Fruit fly (Drosophila melanogaster) whole organism, embryonic: ENCODE results near the gene dachs.

Experiments used
- Atf-2 ChIP-seq: fragments of 200-800 bp; sonication (Bioruptor generic); optimal IDR thresholded peaks from 2 replicates; lab custom pipeline; 2016; ENCODE audit warnings: missing biosample characterization, missing genetic modification characterization
- Bgb ChIP-seq: fragments of 200-800 bp; sonication (Bioruptor generic); IDR thresholded peaks from 2 replicates; pipeline ENCODE4 v1.3.6; 2022; ENCODE audit warnings: missing biosample characterization, missing genetic modification characterization; ENCODE audit not compliant: partially characterized antibody
- CG10274 ChIP-seq: fragments of 200-800 bp; sonication (Bioruptor generic); optimal IDR thresholded peaks from 3 replicates; lab custom pipeline; 2017; ENCODE audit warnings: missing biosample characterization, mild to moderate bottlenecking, missing genetic modification characterization
- CG13296 ChIP-seq: fragments of 200-800 bp; sonication (Bioruptor generic); optimal IDR thresholded peaks from 3 replicates; lab custom pipeline; 2018; ENCODE audit warnings: missing biosample characterization, mild to moderate bottlenecking, missing genetic modification characterization
- CG14965 ChIP-seq: fragments of 200-800 bp; sonication (Bioruptor generic); optimal IDR thresholded peaks from 2 replicates; lab custom pipeline; 2016; ENCODE audit warnings: missing biosample characterization, missing genetic modification characterization, borderline replicate concordance
- CG1602 ChIP-seq: fragments of 200-800 bp; sonication (Bioruptor generic); optimal IDR thresholded peaks from 3 replicates; lab custom pipeline; 2016; ENCODE audit warnings: missing biosample characterization, missing genetic modification characterization
- CG16813 ChIP-seq: fragments of 200-800 bp; sonication (Bioruptor generic); IDR thresholded peaks from 3 replicates; pipeline ENCODE4 v1.3.6; 2022; ENCODE audit warnings: missing biosample characterization, missing genetic modification characterization; ENCODE audit not compliant: partially characterized antibody
- CG31441 ChIP-seq: fragments of 200-800 bp; sonication (Bioruptor generic); IDR thresholded peaks from 2 replicates; pipeline ENCODE4 v1.3.6; 2022; ENCODE audit warnings: missing biosample characterization, missing genetic modification characterization
- CG32772 ChIP-seq: fragments of 200-800 bp; sonication (Bioruptor generic); IDR thresholded peaks from 2 replicates; pipeline ENCODE4 v1.3.6; 2022; ENCODE audit warnings: missing biosample characterization, missing genetic modification characterization
- CG4617 ChIP-seq: fragments of 200-800 bp; sonication (Bioruptor generic); optimal IDR thresholded peaks from 3 replicates; lab custom pipeline; 2016; ENCODE audit warnings: missing biosample characterization, missing genetic modification characterization, borderline replicate concordance
- CG4820 ChIP-seq: fragments of 200-800 bp; sonication (Bioruptor generic); optimal IDR thresholded peaks from 3 replicates; lab custom pipeline; 2016; ENCODE audit warnings: missing biosample characterization, missing genetic modification characterization
- CG4854 ChIP-seq: fragments of 200-800 bp; sonication (Bioruptor generic); optimal IDR thresholded peaks from 2 replicates; lab custom pipeline; 2016; ENCODE audit warnings: missing biosample characterization, missing genetic modification characterization, inconsistent platforms
- CG6272 ChIP-seq: fragments of 200-800 bp; sonication (Bioruptor generic); IDR thresholded peaks from 2 replicates; pipeline ENCODE4 v1.3.6; 2022; ENCODE audit warnings: missing biosample characterization, missing genetic modification characterization
- CG6683 ChIP-seq: fragments of 200-800 bp; sonication (Bioruptor generic); optimal IDR thresholded peaks from 2 replicates; lab custom pipeline; 2017; ENCODE audit warnings: missing biosample characterization, mild to moderate bottlenecking, missing genetic modification characterization, missing genetic modification reagents
- CG7839 ChIP-seq: fragments of 200-800 bp; sonication (Bioruptor generic); optimal IDR thresholded peaks from 3 replicates; lab custom pipeline; 2018; ENCODE audit warnings: missing biosample characterization, mild to moderate bottlenecking, missing genetic modification characterization, moderate library complexity
- CG7963 ChIP-seq: fragments of 200-800 bp; sonication (Bioruptor generic); IDR thresholded peaks from 3 replicates; pipeline ENCODE4 v1.3.6; 2022; ENCODE audit warnings: missing biosample characterization, missing genetic modification characterization; ENCODE audit not compliant: partially characterized antibody
- D ChIP-seq, 2 experiments: fragments of 200-800 bp in 1 of 2; fragments of >200 bp in 1 of 2; sonication (Bioruptor generic) in 1 of 2; optimal IDR thresholded peaks; 2 replicates in 1 of 2; 3 replicates in 1 of 2; lab custom pipeline; 2017; ENCODE audit warnings: mild to moderate bottlenecking in 1 of 2, missing biosample characterization in 1 of 2, missing genetic modification characterization in 1 of 2, missing genetic modification reagents in 1 of 2
- Fer3 ChIP-seq: fragments of 200-800 bp; sonication (Bioruptor generic); optimal IDR thresholded peaks from 2 replicates; lab custom pipeline; 2018; ENCODE audit warnings: missing biosample characterization, mild to moderate bottlenecking, missing genetic modification characterization, moderate library complexity
- Gsc ChIP-seq: fragments of 200-800 bp; sonication (Bioruptor generic); IDR thresholded peaks from 2 replicates; pipeline ENCODE4 v1.3.6; 2022; ENCODE audit warnings: missing biosample characterization, missing genetic modification characterization
- Hey ChIP-seq: fragments of 200-800 bp; sonication (Bioruptor generic); optimal IDR thresholded peaks from 3 replicates; lab custom pipeline; 2018; ENCODE audit warnings: missing biosample characterization, mild to moderate bottlenecking, missing genetic modification characterization
- Lpt ChIP-seq: fragments of >200 bp; optimal IDR thresholded peaks from 2 replicates; lab custom pipeline; 2018; ENCODE audit warnings: missing biosample characterization, missing genetic modification characterization
- Meics ChIP-seq: fragments of 200-800 bp; sonication (Bioruptor generic); optimal IDR thresholded peaks from 2 replicates; lab custom pipeline; 2017; ENCODE audit warnings: missing biosample characterization, mild to moderate bottlenecking, missing genetic modification characterization
- Oli ChIP-seq: fragments of 200-800 bp; sonication (Bioruptor generic); optimal IDR thresholded peaks from 2 replicates; lab custom pipeline; 2018; ENCODE audit warnings: missing biosample characterization, mild to moderate bottlenecking, missing genetic modification characterization, moderate library complexity
- Pdp1 ChIP-seq, 2 experiments: fragments of 200-800 bp; sonication (Bioruptor generic); optimal IDR thresholded peaks; 3 replicates each; lab custom pipeline; 2016; ENCODE audit warnings: missing biosample characterization in 2 of 2, missing genetic modification characterization in 2 of 2, mild to moderate bottlenecking in 1 of 2, moderate library complexity in 1 of 2
- Ssrp ChIP-seq: fragments of 200-800 bp; sonication (Bioruptor generic); optimal IDR thresholded peaks from 2 replicates; lab custom pipeline; 2018; ENCODE audit warnings: missing biosample characterization, mild to moderate bottlenecking, missing genetic modification characterization, moderate library complexity
- Stat92E ChIP-seq, 3 experiments: fragments of >200 bp in 2 of 3; fragments of 200-800 bp in 1 of 3; sonication (Bioruptor generic) in 1 of 3; optimal IDR thresholded peaks; 2 replicates each; lab custom pipeline; 2017 to 2019; ENCODE audit warnings: missing biosample characterization in 3 of 3, missing genetic modification characterization in 3 of 3, mild to moderate bottlenecking in 1 of 3, moderate library complexity in 1 of 3
- Usf ChIP-seq: fragments of 200-800 bp; sonication (Bioruptor generic); optimal IDR thresholded peaks from 2 replicates; lab custom pipeline; 2017; ENCODE audit warnings: missing genotype, missing biosample characterization, missing genetic modification characterization
- ase ChIP-seq: fragments of 200-800 bp; sonication (Bioruptor generic); IDR thresholded peaks from 3 replicates; pipeline ENCODE4 v1.3.6; 2022; ENCODE audit warnings: missing biosample characterization, missing genetic modification characterization
- cas ChIP-seq: fragments of 200-800 bp; sonication (Bioruptor generic); IDR thresholded peaks from 2 replicates; pipeline ENCODE4 v1.3.6; 2022; ENCODE audit warnings: missing biosample characterization, missing genetic modification characterization
- ci ChIP-seq: fragments of 200-800 bp; sonication (Bioruptor generic); IDR thresholded peaks from 3 replicates; pipeline ENCODE4 v1.3.6; 2022; ENCODE audit warnings: missing biosample characterization, missing genetic modification characterization
- crc ChIP-seq: fragments of 200-800 bp; sonication (Bioruptor generic); optimal IDR thresholded peaks from 2 replicates; lab custom pipeline; 2016; ENCODE audit warnings: missing biosample characterization, missing genetic modification characterization
- cwo ChIP-seq: fragments of 200-800 bp; sonication (Bioruptor generic); optimal IDR thresholded peaks from 3 replicates; lab custom pipeline; 2017; ENCODE audit warnings: missing biosample characterization, missing genetic modification characterization, mild to moderate bottlenecking, moderate library complexity, missing genetic modification reagents
- dimm ChIP-seq: fragments of 200-800 bp; sonication (Bioruptor generic); IDR thresholded peaks from 2 replicates; pipeline ENCODE4 v1.3.6; 2022; ENCODE audit warnings: missing biosample characterization, missing genetic modification characterization
- dm ChIP-seq: fragments of 200-800 bp; sonication (Bioruptor generic); optimal IDR thresholded peaks from 3 replicates; lab custom pipeline; 2016; ENCODE audit warnings: missing biosample characterization, missing genetic modification characterization
- esg ChIP-seq: fragments of 200-800 bp; sonication (Bioruptor generic); conservative IDR thresholded peaks from 2 replicates; pipeline ENCODE4 v1.3.6; 2022; ENCODE audit warnings: missing biosample characterization, missing genetic modification characterization
- ewg ChIP-seq: fragments of 200-800 bp; sonication (Bioruptor generic); optimal IDR thresholded peaks from 3 replicates; lab custom pipeline; 2017; ENCODE audit warnings: mild to moderate bottlenecking, missing biosample characterization, missing genetic modification reagents, missing genetic modification characterization
- gsb ChIP-seq: fragments of 200-800 bp; sonication (Bioruptor generic); IDR thresholded peaks from 2 replicates; pipeline ENCODE4 v1.3.6; 2022; ENCODE audit warnings: missing biosample characterization, missing genetic modification characterization
- hb ChIP-seq: fragments of 200-800 bp; sonication (Bioruptor generic); IDR thresholded peaks from 3 replicates; pipeline ENCODE4 v1.3.6; 2022; ENCODE audit warnings: missing biosample characterization, missing genetic modification characterization; ENCODE audit not compliant: partially characterized antibody
- hkb ChIP-seq, 2 experiments: fragments of 200-800 bp in 1 of 2; fragments of >200 bp in 1 of 2; sonication (Bioruptor generic) in 1 of 2; IDR thresholded peaks in 1 of 2; optimal IDR thresholded peaks in 1 of 2; 2 replicates each; pipeline versions ENCODE4 v1.3.6 to Lab custom; 2017 to 2022; ENCODE audit warnings: missing biosample characterization in 1 of 2, missing genetic modification characterization in 1 of 2
- onecut ChIP-seq: fragments of 200-800 bp; sonication (Bioruptor generic); IDR thresholded peaks from 2 replicates; pipeline ENCODE4 v1.3.6; 2022; ENCODE audit warnings: missing biosample characterization, missing genetic modification characterization
- pzg ChIP-seq: fragments of 200-800 bp; sonication (Bioruptor generic); optimal IDR thresholded peaks from 3 replicates; lab custom pipeline; 2018; ENCODE audit warnings: missing biosample characterization, mild to moderate bottlenecking, missing genetic modification characterization, moderate library complexity
- scrt ChIP-seq: fragments of 200-800 bp; sonication (Bioruptor generic); optimal IDR thresholded peaks from 2 replicates; lab custom pipeline; 2018; ENCODE audit warnings: missing biosample characterization, mild to moderate bottlenecking, missing genetic modification characterization, moderate library complexity
- sd ChIP-seq: fragments of 200-800 bp; sonication (Bioruptor generic); optimal IDR thresholded peaks from 3 replicates; lab custom pipeline; 2018; ENCODE audit warnings: missing biosample characterization, mild to moderate bottlenecking, missing genetic modification characterization, moderate library complexity
- slp2 ChIP-seq: fragments of 200-800 bp; sonication (Bioruptor generic); optimal IDR thresholded peaks from 2 replicates; lab custom pipeline; 2016; ENCODE audit warnings: missing biosample characterization, missing genetic modification characterization
- sna ChIP-seq: fragments of 200-800 bp; sonication (Bioruptor generic); IDR thresholded peaks from 2 replicates; pipeline ENCODE4 v1.3.6; 2022; ENCODE audit warnings: missing biosample characterization, missing genetic modification characterization; ENCODE audit not compliant: partially characterized antibody
- ssp ChIP-seq: fragments of 200-800 bp; sonication (Bioruptor generic); IDR thresholded peaks from 2 replicates; pipeline ENCODE4 v1.3.6; 2022; ENCODE audit warnings: missing biosample characterization, missing genetic modification characterization
- toy ChIP-seq: fragments of 200-800 bp; sonication (Bioruptor generic); IDR thresholded peaks from 2 replicates; pipeline ENCODE4 v1.3.6; 2022; ENCODE audit warnings: missing biosample characterization, missing genetic modification characterization
- usp ChIP-seq: fragments of >200 bp; optimal IDR thresholded peaks from 2 replicates; lab custom pipeline; 2017; ENCODE audit warnings: missing biosample characterization, missing genetic modification characterization
- vvl ChIP-seq: fragments of 200-800 bp; sonication (Bioruptor generic); IDR thresholded peaks from 2 replicates; pipeline ENCODE4 v1.3.6; 2022; ENCODE audit warnings: missing biosample characterization, missing genetic modification characterization
- zf30C ChIP-seq: fragments of 200-800 bp; sonication (Bioruptor generic); optimal IDR thresholded peaks from 3 replicates; lab custom pipeline; 2018; ENCODE audit warnings: missing biosample characterization, mild to moderate bottlenecking, missing genetic modification characterization

Gene dachs

dm6 chr2L:8437176-8437575, 29.4 kb upstream of the dachs start, which contains the start of the genes D12 and Chrac-14 (continued):
- no peak for TF ChIP-seq Oli (tag; lab: Kevin White, UChicago)
- no peak for TF ChIP-seq Ssrp (tag; lab: Kevin White, UChicago)
- TF ChIP-seq CG7839 (tag; lab: Kevin White, UChicago) = no peak
- no peak for TF ChIP-seq gsb (GFP tag; lab: Robert Waterston, UW)
- TF ChIP-seq CG1602 (GFP tag; lab: Kevin White, UChicago) = no peak
- peak; percentile 60 for TF ChIP-seq pzg (GFP tag; lab: Kevin White, UChicago)
- no peak for TF ChIP-seq sd (tag; lab: Kevin White, UChicago)
- TF ChIP-seq crc (GFP tag; lab: Kevin White, UChicago) = no peak
- no peak for TF ChIP-seq Pdp1 (GFP tag; optimal IDR thresholded peaks at IDR 0.05; lab: Kevin White, UChicago)
- no peak for TF ChIP-seq CG4854 (GFP tag; lab: Kevin White, UChicago)
- TF ChIP-seq CG14965 (GFP tag; lab: Kevin White, UChicago) = no peak
- no peak for TF ChIP-seq ase (GFP tag; lab: Robert Waterston, UW)
- no peak for TF ChIP-seq CG4820 (GFP tag; lab: Kevin White, UChicago)
- TF ChIP-seq Hey (tag; lab: Kevin White, UChicago) = no peak
- peak; percentile 64; the same call in 1 of the 3 replicates for TF ChIP-seq ci (GFP tag; lab: Robert Waterston, UW)
- no peak for TF ChIP-seq toy (GFP tag; lab: Robert Waterston, UW)
- no peak for TF ChIP-seq CG31441 (GFP tag; lab: Robert Waterston, UW)
- no peak for TF ChIP-seq CG13296 (GFP tag; lab: Kevin White, UChicago)
- TF ChIP-seq vvl = 0 out of 2 replicates have a peak, but pooled peaks have one; percentile 17
- TF ChIP-seq CG4617 (GFP tag; lab: Kevin White, UChicago) = peak; percentile 51
- TF ChIP-seq hb = no peak
- no peak for TF ChIP-seq Fer3 (tag; lab: Kevin White, UChicago)
- no peak for TF ChIP-seq D (optimal IDR thresholded peaks at IDR 0.05; lab: Kevin White, UChicago)
- no peak for TF ChIP-seq D (GFP tag; optimal IDR thresholded peaks at IDR 0.05; lab: Kevin White, UChicago)
- TF ChIP-seq sna (GFP tag; lab: Robert Waterston, UW) = no peak
- TF ChIP-seq onecut (GFP tag; lab: Robert Waterston, UW) = no peak
- no peak for TF ChIP-seq dimm (GFP tag; lab: Robert Waterston, UW)
- no peak for TF ChIP-seq CG32772 (GFP tag; lab: Robert Waterston, UW)
- no peak for TF ChIP-seq slp2
- peak; percentile 9; the same call in 1 of the 2 replicates for TF ChIP-seq Bgb (GFP tag; lab: Robert Waterston, UW)
- no peak for TF ChIP-seq cas (GFP tag; lab: Robert Waterston, UW)
- no peak for TF ChIP-seq hkb (optimal IDR thresholded peaks at IDR 0.05; lab: Kevin White, UChicago)
- TF ChIP-seq hkb (GFP tag; IDR thresholded peaks at IDR 0.05; lab: Robert Waterston, UW) = no peak
- TF ChIP-seq CG6683 (GFP tag; lab: Kevin White, UChicago) = no peak
- TF ChIP-seq cwo (GFP tag; lab: Kevin White, UChicago) = no peak
- no peak for TF ChIP-seq zf30C (GFP tag; lab: Kevin White, UChicago)
- no peak for TF ChIP-seq Atf-2 (GFP tag; lab: Kevin White, UChicago)
- TF ChIP-seq Meics (GFP tag; lab: Kevin White, UChicago) = no peak
- TF ChIP-seq ewg (GFP tag; lab: Kevin White, UChicago) = peak; percentile 37
- no peak for TF ChIP-seq CG16813 (GFP tag; lab: Robert Waterston, UW)
- peak; percentile 24 for TF ChIP-seq dm (GFP tag; lab: Kevin White, UChicago)
- TF ChIP-seq Usf (GFP tag; lab: Kevin White, UChicago) = no peak
- TF ChIP-seq scrt (GFP tag; lab: Kevin White, UChicago) = no peak
- TF ChIP-seq usp (GFP tag; lab: Kevin White, UChicago) = no peak
- no peak for TF ChIP-seq Gsc (GFP tag; lab: Robert Waterston, UW)
- no peak for TF ChIP-seq CG7963 (GFP tag; lab: Robert Waterston, UW)
- no peak for TF ChIP-seq esg
- TF ChIP-seq Stat92E (GFP tag; optimal IDR thresholded peaks at IDR 0.05; lab: Kevin White, UChicago) = no peak
- TF ChIP-seq CG10274 (GFP tag; lab: Kevin White, UChicago) = no peak
- no peak for TF ChIP-seq Lpt
- no peak for TF ChIP-seq CG6272 (GFP tag; lab: Robert Waterston, UW)
- TF ChIP-seq ssp (GFP tag; lab: Robert Waterston, UW) = no peak
